Fruit fly (Drosophila melanogaster): ENCODE data around the gene squ.

The squ gene

dm6 chr2L:16656692-16657109, 23.2 kb upstream of the squ start (continued):
- TF ChIP-seq phol (tag; optimal IDR thresholded peaks at IDR 0.05): peak; percentile 82
- TF ChIP-seq CG13424 (tag; optimal IDR thresholded peaks at IDR 0.05): peak; percentile 66
- TF ChIP-seq Sox102F (GFP tag; optimal IDR thresholded peaks at IDR 0.05): peak; percentile 81
- TF ChIP-seq hb (GFP tag; IDR thresholded peaks at IDR 0.05; ENCODE audit: partially characterized antibody): no peak
- no peak for TF ChIP-seq Bgb (GFP tag; IDR thresholded peaks at IDR 0.05; ENCODE audit: partially characterized antibody)
- TF ChIP-seq zfh1 (GFP tag; IDR thresholded peaks at IDR 0.05): peak; percentile 74; the same call in 2 of the 3 replicates
- TF ChIP-seq CG3847 (GFP tag; IDR thresholded peaks at IDR 0.05): peak; percentile 58
- TF ChIP-seq CG3407 (GFP tag; optimal IDR thresholded peaks at IDR 0.05): peak; percentile 28
- peak; percentile 45 for TF ChIP-seq HLH54F (GFP tag; optimal IDR thresholded peaks at IDR 0.05)
- TF ChIP-seq CG16863 (GFP tag; optimal IDR thresholded peaks at IDR 0.05): peak; percentile 31
- TF ChIP-seq Taf1 (GFP tag; IDR thresholded peaks at IDR 0.05): peak; percentile 51; the same call in 1 of the 2 replicates
- no peak for TF ChIP-seq CG16779 (GFP tag; IDR thresholded peaks at IDR 0.05)
- peak; percentile 51 for TF ChIP-seq CG10209 (GFP tag; optimal IDR thresholded peaks at IDR 0.05)
- TF ChIP-seq Aef1 (GFP tag; IDR thresholded peaks at IDR 0.05): peak; percentile 83
- TF ChIP-seq CG8281 (tag; optimal IDR thresholded peaks at IDR 0.05): no peak
- TF ChIP-seq Rfx (GFP tag; IDR thresholded peaks at IDR 0.05): peak; percentile 79; the same call in 1 of the 2 replicates
- peak; percentile 60 for TF ChIP-seq gsb-n (tag; optimal IDR thresholded peaks at IDR 0.05)
- TF ChIP-seq mam (GFP tag; optimal IDR thresholded peaks at IDR 0.05): peak; percentile 54
- peak; percentile 81 for TF ChIP-seq CG6272 (GFP tag; IDR thresholded peaks at IDR 0.05)
- peak; percentile 64 for TF ChIP-seq CG9797 (GFP tag; optimal IDR thresholded peaks at IDR 0.05)
- peak; percentile 13 for TF ChIP-seq Sin3A (optimal IDR thresholded peaks at IDR 0.05)
- no peak for TF ChIP-seq Meics (GFP tag; optimal IDR thresholded peaks at IDR 0.05)
- TF ChIP-seq MBD-R2 (GFP tag; IDR thresholded peaks at IDR 0.05): peak; percentile 51
- TF ChIP-seq CTCF (GFP tag; optimal IDR thresholded peaks at IDR 0.05): no peak
- TF ChIP-seq luna (GFP tag; optimal IDR thresholded peaks at IDR 0.05): no peak
- peak; percentile 74 for TF ChIP-seq al (GFP tag; IDR thresholded peaks at IDR 0.05)
- peak; percentile 48; the same call in 2 of the 3 replicates for TF ChIP-seq CG7357 (GFP tag; IDR thresholded peaks at IDR 0.05)
- peak; percentile 35; the same call in 1 of the 2 replicates for TF ChIP-seq Dref (GFP tag; IDR thresholded peaks at IDR 0.05)
- TF ChIP-seq Atf3 (GFP tag; optimal IDR thresholded peaks at IDR 0.05): no peak
- TF ChIP-seq Fer3 (tag; optimal IDR thresholded peaks at IDR 0.05): peak; percentile 61
- no peak for TF ChIP-seq Nf-YB (GFP tag; optimal IDR thresholded peaks at IDR 0.05)
- peak; percentile 65; the same call in 2 of the 3 replicates for TF ChIP-seq otp (GFP tag; IDR thresholded peaks at IDR 0.05)
- no peak for TF ChIP-seq CG13296 (GFP tag; optimal IDR thresholded peaks at IDR 0.05)
- TF ChIP-seq CG30020 (tag; optimal IDR thresholded peaks at IDR 0.05): peak; percentile 51
- TF ChIP-seq sc (optimal IDR thresholded peaks at IDR 0.05): no peak
- TF ChIP-seq sc (GFP tag; optimal IDR thresholded peaks at IDR 0.05): peak; percentile 37
- TF ChIP-seq CG6689 (GFP tag; IDR thresholded peaks at IDR 0.05): peak; percentile 77
- peak; percentile 30 to 71 for TF ChIP-seq Hr51 (GFP tag; optimal IDR thresholded peaks at IDR 0.05)
- peak; percentile 9 for TF ChIP-seq dm (GFP tag; optimal IDR thresholded peaks at IDR 0.05)
- peak; percentile 2 for TF ChIP-seq Bdp1 (GFP tag; optimal IDR thresholded peaks at IDR 0.05)
- TF ChIP-seq dmrt99B (tag; optimal IDR thresholded peaks at IDR 0.05): no peak
- peak; percentile 99 for TF ChIP-seq CG18011 (GFP tag; optimal IDR thresholded peaks at IDR 0.05)
- peak; percentile 19 for TF ChIP-seq psq (GFP tag; optimal IDR thresholded peaks at IDR 0.05)
- peak; percentile 62 for TF ChIP-seq CG11247 (GFP tag; IDR thresholded peaks at IDR 0.05)
- no peak for TF ChIP-seq Deaf1 (tag; optimal IDR thresholded peaks at IDR 0.05)
- TF ChIP-seq Hmr (GFP tag; optimal IDR thresholded peaks at IDR 0.05): peak; percentile 62
- no peak; the same call in 1 of the 2 replicates for TF ChIP-seq CG8765 (GFP tag; IDR thresholded peaks at IDR 0.05)
- peak; percentile 89 for TF ChIP-seq sens (GFP tag)
- no peak for TF ChIP-seq sna (GFP tag; IDR thresholded peaks at IDR 0.05; ENCODE audit: partially characterized antibody)
- TF ChIP-seq CG30403 (GFP tag; optimal IDR thresholded peaks at IDR 0.05): peak; percentile 76
- TF ChIP-seq H2.0 (GFP tag; IDR thresholded peaks at IDR 0.05): peak; percentile 58
- TF ChIP-seq disco-r (GFP tag; optimal IDR thresholded peaks at IDR 0.05): no peak

All from whole organism, embryonic.